Fruit fly (Drosophila melanogaster) whole organism, adult: ENCODE measurements around the gene CG9686.

Source experiments
- CG11617 ChIP-seq: fragments of 200-800 bp; sonication (Bioruptor generic); optimal IDR thresholded peaks from 2 replicates; lab custom pipeline; 2017; ENCODE audit warnings: mild to moderate bottlenecking, missing biosample characterization, missing genetic modification reagents, missing genetic modification characterization
- CG7045 ChIP-seq: fragments of 200-800 bp; sonication (Bioruptor generic); optimal IDR thresholded peaks from 2 replicates; lab custom pipeline; 2017; ENCODE audit warnings: missing biosample characterization, mild to moderate bottlenecking, missing genetic modification characterization
- Hr96 ChIP-seq: fragments of 200-800 bp; sonication (Bioruptor generic); optimal IDR thresholded peaks from 2 replicates; lab custom pipeline; 2016; ENCODE audit warnings: missing biosample characterization, missing genetic modification characterization
- bab1 ChIP-seq: fragments of 200-800 bp; sonication (Bioruptor generic); optimal IDR thresholded peaks from 3 replicates; lab custom pipeline; 2019; ENCODE audit warnings: missing biosample characterization, mild to moderate bottlenecking, missing genetic modification characterization, moderate library complexity
- cic ChIP-seq: fragments of 200-800 bp; sonication (Bioruptor generic); optimal IDR thresholded peaks from 2 replicates; lab custom pipeline; 2017; ENCODE audit warnings: missing biosample characterization, mild to moderate bottlenecking, missing genetic modification characterization, moderate library complexity
- cnc ChIP-seq, 2 experiments: fragments of >200 bp; optimal IDR thresholded peaks; 2 replicates each; lab custom pipeline; 2017
- ovo ChIP-seq: fragments of 200-800 bp; sonication (Bioruptor generic); optimal IDR thresholded peaks from 2 replicates; lab custom pipeline; 2016; ENCODE audit warnings: missing biosample characterization, missing genetic modification characterization

DNA sequence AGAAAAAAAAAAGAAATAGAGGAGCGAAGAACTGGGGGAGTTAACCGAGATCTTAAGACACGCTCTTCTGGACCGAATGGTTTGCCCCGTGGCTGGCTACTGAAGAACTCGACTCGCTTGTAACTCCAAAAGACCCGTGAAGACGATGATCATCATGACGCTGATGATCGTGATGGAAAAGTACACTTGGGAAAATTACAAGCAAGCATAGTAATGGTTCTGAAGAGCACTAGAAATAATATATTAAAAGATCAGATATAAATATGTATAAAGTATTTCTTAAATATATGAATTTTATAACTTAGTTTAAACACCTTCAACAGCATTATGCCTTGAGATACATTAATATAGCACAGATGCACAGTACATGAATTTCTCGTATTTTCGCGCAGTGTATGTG is 31.4 kb downstream of the CG9686 start, which contains the start of gene CG1986:
- TF ChIP-seq CG7045 (GFP tag; lab: Kevin White, UChicago), result no peak
- TF ChIP-seq Hr96, result no peak
- no peak for TF ChIP-seq bab1
- no peak for TF ChIP-seq CG11617
- no peak for TF ChIP-seq cnc (optimal IDR thresholded peaks at IDR 0.05; lab: Kevin White, UChicago)
- no peak for TF ChIP-seq ovo (GFP tag; lab: Kevin White, UChicago)
- TF ChIP-seq cic (GFP tag; lab: Kevin White, UChicago), result no peak
